Fruit fly (Drosophila melanogaster): Measurements from ENCODE around the gene CSN8.
A peak's percentile ranks its signal among the peaks of the same experiment; 100 is the strongest.

The CSN8 gene

DNA sequence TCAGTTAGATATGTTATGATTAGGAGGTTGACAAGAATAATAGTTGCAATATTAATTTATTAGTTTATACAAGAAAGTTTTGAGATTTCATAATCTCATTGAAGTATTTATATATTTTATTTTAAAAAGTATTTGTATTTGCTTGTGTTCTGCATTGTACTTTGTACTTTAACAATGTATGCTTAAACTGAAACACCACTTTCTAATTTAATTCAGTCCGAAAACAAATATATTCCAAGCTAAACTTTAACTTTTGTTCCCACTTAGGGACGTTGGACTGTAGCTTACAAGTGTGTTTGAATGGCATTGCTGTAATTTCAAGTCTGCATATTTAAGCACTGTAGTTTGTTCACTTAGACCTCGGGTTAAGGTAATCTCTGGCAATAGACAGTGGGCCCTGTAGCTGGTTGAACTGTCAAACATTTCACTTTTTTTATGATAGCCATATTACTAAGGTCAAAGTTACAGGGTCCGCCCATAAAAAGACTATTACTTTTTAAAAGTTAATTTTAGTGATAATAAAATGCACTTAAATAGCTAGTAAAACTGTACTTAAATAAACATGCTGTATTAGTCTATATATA is 6.8 kb downstream of the CSN8 start (continued):
- TF ChIP-seq phol (tag; optimal IDR thresholded peaks at IDR 0.05) (peak; percentile 23), MTF-1 (GFP tag; optimal IDR thresholded peaks at IDR 0.05; ENCODE audit: borderline replicate concordance) (no peak), CG12659 (GFP tag; optimal IDR thresholded peaks at IDR 0.05) (peak; percentile 23), CG14441 (GFP tag; IDR thresholded peaks at IDR 0.05) (0 out of 2 replicates have a peak, but pooled peaks have one; percentile 30), nmo (GFP tag; optimal IDR thresholded peaks at IDR 0.05) (peak; percentile 18), CG6683 (GFP tag; optimal IDR thresholded peaks at IDR 0.05) (no peak), gem (tag; optimal IDR thresholded peaks at IDR 0.05) (peak; percentile 42), CG2678 (tag; optimal IDR thresholded peaks at IDR 0.05) (peak; percentile 65), CG30403 (GFP tag; optimal IDR thresholded peaks at IDR 0.05) (peak; percentile 33), CG17359 (tag; optimal IDR thresholded peaks at IDR 0.05) (peak; percentile 14), vfl (GFP tag; optimal IDR thresholded peaks at IDR 0.05) (no peak), CG17568 (GFP tag; optimal IDR thresholded peaks at IDR 0.05) (no peak), dpn (GFP tag; optimal IDR thresholded peaks at IDR 0.05) (peak in 1 of 2 experiments; percentile 24), dmrt99B (tag; optimal IDR thresholded peaks at IDR 0.05) (peak; percentile 54), CG7963 (GFP tag; IDR thresholded peaks at IDR 0.05; ENCODE audit: partially characterized antibody) (no peak), CG18262 (tag; optimal IDR thresholded peaks at IDR 0.05) (peak; percentile 18), GATAe (GFP tag; conservative IDR thresholded peaks at IDR 0.05) (no peak), CG8388 (GFP tag; optimal IDR thresholded peaks at IDR 0.05) (peak; percentile 4), Fer2 (tag; optimal IDR thresholded peaks at IDR 0.05) (no peak), CG31441 (GFP tag; IDR thresholded peaks at IDR 0.05) (peak; percentile 50; the same call in 1 of the 2 replicates), unpg (GFP tag; optimal IDR thresholded peaks at IDR 0.05) (peak; percentile 8), prd (optimal IDR thresholded peaks at IDR 0.05) (no peak), prd (GFP tag; IDR thresholded peaks at IDR 0.05) (no peak), row (GFP tag; IDR thresholded peaks at IDR 0.05) (peak; percentile 38; the same call in 1 of the 3 replicates), CG18599 (GFP tag; optimal IDR thresholded peaks at IDR 0.05) (peak; percentile 6), Med (GFP tag) (peak; percentile 61), Meics (GFP tag; optimal IDR thresholded peaks at IDR 0.05) (peak; percentile 48), CG30020 (tag; optimal IDR thresholded peaks at IDR 0.05) (no peak), CG7839 (tag; optimal IDR thresholded peaks at IDR 0.05) (peak; percentile 46), CG17361 (GFP tag; IDR thresholded peaks at IDR 0.05) (peak; percentile 56; the same call in 1 of the 3 replicates), CG10366 (GFP tag; IDR thresholded peaks at IDR 0.05) (0 out of 2 replicates have a peak, but pooled peaks have one; percentile 8), Sox102F (GFP tag; optimal IDR thresholded peaks at IDR 0.05) (peak; percentile 23), CG6272 (GFP tag; IDR thresholded peaks at IDR 0.05) (no peak), Hr51 (GFP tag; optimal IDR thresholded peaks at IDR 0.05) (peak in 1 of 2 experiments; percentile 52), CG6813 (GFP tag; optimal IDR thresholded peaks at IDR 0.05) (peak; percentile 14), CG14965 (GFP tag; optimal IDR thresholded peaks at IDR 0.05; ENCODE audit: borderline replicate concordance) (no peak), Oli (tag; optimal IDR thresholded peaks at IDR 0.05) (no peak), CG11504 (tag; optimal IDR thresholded peaks at IDR 0.05) (peak; percentile 48), HHEX (GFP tag; optimal IDR thresholded peaks at IDR 0.05) (peak; percentile 19), Mad (GFP tag; optimal IDR thresholded peaks at IDR 0.05) (no peak), nerfin-1 (tag; optimal IDR thresholded peaks at IDR 0.05) (peak; percentile 0)

Data from whole organism, embryonic.